Fruit fly (Drosophila melanogaster) whole organism, prepupa: ENCODE data around the gene Vps33B.

ENCODE experiments used
- Blimp-1 ChIP-seq: fragments of 200-800 bp; sonication (Bioruptor generic); optimal IDR thresholded peaks from 3 replicates; lab custom pipeline; 2017; ENCODE audit warnings: missing biosample characterization, missing genetic modification characterization, mild to moderate bottlenecking, moderate library complexity, missing genetic modification reagents
- CG11762 ChIP-seq: fragments of 200-800 bp; sonication (Bioruptor generic); optimal IDR thresholded peaks from 3 replicates; lab custom pipeline; 2016; ENCODE audit warnings: missing biosample characterization, missing genetic modification characterization; ENCODE audit not compliant: insufficient read depth
- CG11902 ChIP-seq: fragments of 200-800 bp; sonication (Bioruptor generic); optimal IDR thresholded peaks from 3 replicates; lab custom pipeline; 2016; ENCODE audit warnings: missing biosample characterization, missing genetic modification characterization
- CG3032 ChIP-seq: fragments of 200-800 bp; optimal IDR thresholded peaks from 2 replicates; lab custom pipeline; 2019; ENCODE audit warnings: missing biosample characterization, mild to moderate bottlenecking, missing genetic modification characterization, moderate library complexity
- CG4318 ChIP-seq: fragments of 200-800 bp; sonication (Bioruptor generic); optimal IDR thresholded peaks from 3 replicates; lab custom pipeline; 2017; ENCODE audit warnings: missing biosample characterization, mild to moderate bottlenecking, missing genetic modification characterization
- CG6276 ChIP-seq: fragments of 200-800 bp; sonication (Bioruptor generic); optimal IDR thresholded peaks from 2 replicates; lab custom pipeline; 2017; ENCODE audit warnings: missing biosample characterization, mild to moderate bottlenecking, missing genetic modification characterization
- CG6792 ChIP-seq: fragments of 200-800 bp; sonication (Bioruptor generic); optimal IDR thresholded peaks from 3 replicates; lab custom pipeline; 2016; ENCODE audit warnings: missing biosample characterization, missing genetic modification characterization
- CG6808 ChIP-seq: fragments of 200-800 bp; sonication (Bioruptor generic); optimal IDR thresholded peaks from 3 replicates; lab custom pipeline; 2017; ENCODE audit warnings: missing biosample characterization, missing genetic modification characterization, mild to moderate bottlenecking, moderate library complexity, missing genetic modification reagents
- Met ChIP-seq: fragments of 200-800 bp; sonication (Bioruptor generic); optimal IDR thresholded peaks from 3 replicates; lab custom pipeline; 2016; ENCODE audit warnings: missing biosample characterization, missing genetic modification characterization
- Sox102F ChIP-seq: fragments of 200-800 bp; sonication (Bioruptor generic); optimal IDR thresholded peaks from 2 replicates; lab custom pipeline; 2016; ENCODE audit warnings: missing biosample characterization, mild to moderate bottlenecking, missing genetic modification characterization
- eg ChIP-seq: fragments of 200-800 bp; sonication (Bioruptor generic); IDR thresholded peaks from 3 replicates; pipeline ENCODE4 v1.3.6; 2022; ENCODE audit warnings: missing biosample characterization, missing genetic modification characterization
- lz ChIP-seq: fragments of 200-800 bp; sonication (Bioruptor generic); optimal IDR thresholded peaks from 3 replicates; lab custom pipeline; 2016; ENCODE audit warnings: missing biosample characterization, missing genetic modification characterization
- net ChIP-seq: fragments of 200-800 bp; sonication (Bioruptor generic); optimal IDR thresholded peaks from 3 replicates; lab custom pipeline; 2016; ENCODE audit warnings: missing biosample characterization, missing genetic modification characterization
- ss ChIP-seq, 2 experiments: fragments of 200-800 bp; sonication (Bioruptor generic); optimal IDR thresholded peaks; 2 replicates in 1 of 2; 3 replicates in 1 of 2; lab custom pipeline; 2017 to 2018; ENCODE audit warnings: mild to moderate bottlenecking in 2 of 2, missing biosample characterization in 2 of 2, missing genetic modification characterization in 2 of 2, moderate library complexity in 1 of 2

- TF ChIP-seq CG6808 (GFP tag; lab: Kevin White, UChicago) (peak; percentile 59), CG3032 (tag; lab: Kevin White, UChicago) (peak; percentile 56), CG6276 (GFP tag; lab: Kevin White, UChicago) (peak; percentile 19), Blimp-1 (GFP tag; lab: Kevin White, UChicago) (peak; percentile 1), CG11902 (GFP tag; lab: Kevin White, UChicago) (peak; percentile 33), eg (GFP tag; lab: Robert Waterston, UW) (peak; percentile 77), Met (no peak), net (peak; percentile 40), CG11762 (peak; percentile 30), CG4318 (GFP tag; lab: Kevin White, UChicago) (no peak), ss (GFP tag; optimal IDR thresholded peaks at IDR 0.05; lab: Kevin White, UChicago) (no peak), lz (GFP tag; lab: Kevin White, UChicago) (no peak), Sox102F (no peak), CG6792 (GFP tag; lab: Kevin White, UChicago) (peak; percentile 25)
Measured at dm6 chr3R:25489116-25489515, 15.8 kb downstream of the Vps33B start.
